Worm (Caenorhabditis elegans) whole organism, late embryonic: Measurements from ENCODE around the gene scl-12.

Experiments
- C08G9.2 ChIP-seq: sonication (generic microtip); optimal IDR thresholded peaks from 2 replicates; lab custom pipeline; 2016; ENCODE audit warnings: mild to moderate bottlenecking, missing genetic modification characterization, moderate library complexity, missing compliant biosample characterization
- elt-2 ChIP-seq: sonication (generic microtip); optimal IDR thresholded peaks from 2 replicates; lab custom pipeline; 2016; ENCODE audit warnings: missing genetic modification reagents, missing genetic modification characterization, missing compliant biosample characterization
- mec-3 ChIP-seq: sonication (generic microtip); optimal IDR thresholded peaks from 2 replicates; lab custom pipeline; 2016; ENCODE audit warnings: borderline replicate concordance, missing genetic modification characterization, missing compliant biosample characterization
- nfya-1 ChIP-seq: sonication (generic microtip); optimal IDR thresholded peaks from 2 replicates; lab custom pipeline; 2017; ENCODE audit warnings: missing genetic modification characterization, mild to moderate bottlenecking, missing compliant biosample characterization, antibody characterized with exemption, moderate library complexity

- TF ChIP-seq nfya-1 (tag; lab: Kevin White, UChicago) (no peak), C08G9.2 (tag; lab: Kevin White, UChicago) (no peak), mec-3 (tag; lab: Kevin White, UChicago) (no peak), elt-2 (tag; lab: Kevin White, UChicago) (no peak)
Observed at ce11 chrV:3841462-3841861, 29.1 kb downstream of the scl-12 start.
